Worm (Caenorhabditis elegans) whole organism, mixed stage, embryonic: ENCODE data around the gene T04A8.8.

Experiments
- M03D4.4 ChIP-seq: sonication (generic microtip); optimal IDR thresholded peaks from 2 replicates; lab custom pipeline; 2017; ENCODE audit warnings: mild to moderate bottlenecking, missing genetic modification characterization, missing compliant biosample characterization
- bed-3 ChIP-seq: fragments of 200-800 bp; sonication (Bioruptor generic); optimal IDR thresholded peaks from 3 replicates; lab custom pipeline; 2018; ENCODE audit warnings: mild to moderate bottlenecking, missing genetic modification characterization, moderate library complexity, missing compliant biosample characterization
- ces-1 ChIP-seq: fragments of 150-350 bp; optimal IDR thresholded peaks from 2 replicates; lab custom pipeline; 2014; ENCODE audit warnings: missing biosample characterization, missing genetic modification reagents, missing genetic modification characterization
- elt-1 ChIP-seq: sonication (generic microtip); optimal IDR thresholded peaks from 2 replicates; lab custom pipeline; 2017; ENCODE audit warnings: missing genetic modification characterization, mild to moderate bottlenecking, missing compliant biosample characterization, antibody characterized with exemption, moderate library complexity, borderline replicate concordance; ENCODE audit not compliant: insufficient read depth
- elt-3 ChIP-seq: fragments of 150-350 bp; optimal IDR thresholded peaks from 2 replicates; lab custom pipeline; 2014; ENCODE audit warnings: missing biosample characterization, missing genetic modification characterization
- lin-13 ChIP-seq: fragments of 150-350 bp; optimal IDR thresholded peaks from 2 replicates; lab custom pipeline; 2014; ENCODE audit warnings: missing biosample characterization, missing genetic modification characterization
- mep-1 ChIP-seq: fragments of 150-350 bp; optimal IDR thresholded peaks from 2 replicates; lab custom pipeline; 2017; ENCODE audit warnings: missing biosample characterization, missing genetic modification reagents, missing genetic modification characterization, inconsistent platforms
- nhr-12 ChIP-seq: fragments of 150-350 bp; optimal IDR thresholded peaks from 2 replicates; lab custom pipeline; 2014; ENCODE audit warnings: missing biosample characterization, missing genetic modification characterization
- pha-4 ChIP-seq: fragments of 150-350 bp; optimal IDR thresholded peaks from 2 replicates; lab custom pipeline; 2018; ENCODE audit warnings: missing biosample characterization, missing genetic modification reagents, missing genetic modification characterization
- snpc-4 ChIP-seq: fragments of 150-350 bp; optimal IDR thresholded peaks from 2 replicates; lab custom pipeline; 2014; ENCODE audit warnings: missing biosample characterization, missing genetic modification characterization
- unc-39 ChIP-seq: fragments of 150-350 bp; optimal IDR thresholded peaks from 2 replicates; lab custom pipeline; 2014; ENCODE audit warnings: missing biosample characterization, missing genetic modification characterization

DNA sequence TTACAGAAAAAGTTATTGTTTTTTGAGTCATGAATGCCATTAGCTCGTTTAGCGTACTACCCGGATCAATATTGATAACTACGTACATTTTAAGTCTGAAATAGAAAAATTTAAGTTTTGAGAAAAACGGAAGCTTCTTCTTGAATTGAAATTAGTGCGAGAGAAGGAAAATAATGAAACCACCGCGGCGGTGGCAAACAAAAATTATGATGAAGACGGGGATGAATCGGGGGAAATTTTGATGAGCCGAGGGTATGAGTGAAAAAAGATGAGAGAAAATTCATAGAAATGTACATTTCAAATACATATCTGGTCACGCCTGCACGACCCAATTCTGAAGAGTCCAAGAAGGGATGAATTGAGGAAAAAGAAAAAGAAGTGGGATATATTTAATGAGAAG, 28.5 kb upstream of the T04A8.8 start, which contains the start of gene T23F11.4:
- TF ChIP-seq snpc-4 (tag; lab: Kevin White, UChicago) (no peak), lin-13 (tag; lab: Kevin White, UChicago) (no peak), elt-3 (tag; lab: Kevin White, UChicago) (no peak), ces-1 (GFP tag; lab: Kevin White, UChicago) (no peak), elt-1 (no peak), pha-4 (tag; lab: Kevin White, UChicago) (no peak), unc-39 (no peak), M03D4.4 (no peak), mep-1 (tag; lab: Kevin White, UChicago) (no peak), nhr-12 (tag; lab: Kevin White, UChicago) (no peak), bed-3 (GFP tag; lab: Kevin White, UChicago) (no peak)
